Worm (Caenorhabditis elegans) whole organism, L4 larva: ENCODE measurements around the gene C27A2.8.
A peak's percentile ranks its signal among the peaks of the same experiment; 100 is the strongest.

Experiments used
- aha-1 ChIP-seq: fragments of 150-350 bp; peaks from one replicate; lab custom pipeline; 2014; ENCODE audit warnings: missing biosample characterization, missing genetic modification characterization
- ceh-28 ChIP-seq: fragments of 150-350 bp; optimal IDR thresholded peaks from 2 replicates; lab custom pipeline; 2014; ENCODE audit warnings: missing biosample characterization, missing genetic modification reagents, missing genetic modification characterization
- duxl-1 ChIP-seq: sonication (generic microtip); optimal IDR thresholded peaks from 2 replicates; lab custom pipeline; 2016; ENCODE audit warnings: mild to moderate bottlenecking, missing genetic modification characterization, moderate library complexity, missing compliant biosample characterization; ENCODE audit not compliant: poor library complexity
- fos-1 ChIP-seq: fragments of 150-350 bp; optimal IDR thresholded peaks from 2 replicates; lab custom pipeline; 2014; ENCODE audit warnings: missing biosample characterization, missing genetic modification characterization
- mep-1 ChIP-seq: fragments of 150-350 bp; sonication (generic microtip); optimal IDR thresholded peaks from 3 replicates; lab custom pipeline; 2014; ENCODE audit warnings: missing biosample characterization, missing genetic modification characterization
- mxl-2 ChIP-seq: fragments of 200-800 bp; sonication (Bioruptor generic); conservative IDR thresholded peaks from 2 replicates; pipeline ENCODE4 v1.3.6; 2022; ENCODE audit warnings: missing genetic modification reagents, missing genetic modification characterization, missing compliant biosample characterization
- mxl-3 ChIP-seq: fragments of 200-800 bp; sonication (Bioruptor generic); optimal IDR thresholded peaks from 2 replicates; lab custom pipeline; 2018; ENCODE audit warnings: mild to moderate bottlenecking, missing genetic modification characterization, missing compliant biosample characterization
- nhr-28 ChIP-seq: fragments of 150-350 bp; optimal IDR thresholded peaks from 2 replicates; lab custom pipeline; 2014; ENCODE audit warnings: missing biosample characterization, missing genetic modification characterization
- nhr-76 ChIP-seq: fragments of 150-350 bp; optimal IDR thresholded peaks from 2 replicates; lab custom pipeline; 2014; ENCODE audit warnings: missing biosample characterization, missing genetic modification characterization
- rbr-2 ChIP-seq: sonication (generic microtip); optimal IDR thresholded peaks from 2 replicates; lab custom pipeline; 2016; ENCODE audit warnings: missing genotype, missing genetic modification characterization, missing compliant biosample characterization
- skn-1 ChIP-seq: fragments of 150-350 bp; optimal IDR thresholded peaks from 2 replicates; lab custom pipeline; 2014; ENCODE audit warnings: missing biosample characterization, missing genetic modification characterization
- unc-39 ChIP-seq: sonication (generic microtip); optimal IDR thresholded peaks from 2 replicates; lab custom pipeline; 2017; ENCODE audit warnings: missing biosample characterization, missing genetic modification characterization
- unc-62 ChIP-seq, 3 experiments: fragments of 150-350 bp in 1 of 3; sonication (generic microtip); optimal IDR thresholded peaks in 2 of 3; peaks in 1 of 3; 1 replicate in 1 of 3; 2 replicates in 2 of 3; lab custom pipeline; 2014 to 2017; ENCODE audit warnings: missing biosample characterization in 3 of 3, missing genetic modification characterization in 3 of 3, missing genetic modification reagents in 3 of 3, missing genotype in 1 of 3

DNA sequence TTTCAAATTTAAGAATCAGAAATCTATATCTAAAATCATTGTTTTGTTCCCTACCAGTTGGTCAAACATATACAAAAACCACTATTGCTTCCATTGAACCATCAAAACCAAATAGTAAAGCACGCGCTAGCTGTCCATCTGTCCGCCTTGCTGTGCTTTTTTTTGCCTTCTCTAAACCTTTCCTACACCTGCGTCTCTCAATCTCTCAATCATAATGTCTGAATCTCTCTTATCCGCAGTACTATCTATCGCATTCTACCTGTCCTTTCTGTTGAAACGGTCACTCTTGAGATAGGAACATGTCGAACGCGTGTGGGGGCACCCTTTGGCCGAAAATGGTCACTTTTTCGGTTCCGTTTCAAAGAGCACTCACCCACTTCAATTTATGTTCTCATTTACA, 20.6 kb downstream of the C27A2.8 start:
- no peak for TF ChIP-seq fos-1 (tag; lab: Kevin White, UChicago)
- no peak for TF ChIP-seq nhr-76 (tag; lab: Kevin White, UChicago)
- TF ChIP-seq mxl-2 (GFP tag; lab: Robert Waterston, UW): no peak
- no peak for TF ChIP-seq rbr-2 (tag; lab: Kevin White, UChicago)
- TF ChIP-seq aha-1 (tag; lab: Kevin White, UChicago): peak; percentile 70
- peak; percentile 54 for TF ChIP-seq nhr-28 (tag; lab: Kevin White, UChicago)
- no peak for TF ChIP-seq duxl-1 (tag; lab: Kevin White, UChicago)
- no peak for TF ChIP-seq unc-62 (GFP tag; optimal IDR thresholded peaks at IDR 0.05 in 1 of 2; lab: Kevin White, UChicago)
- no peak for TF ChIP-seq unc-62 (tag; optimal IDR thresholded peaks at IDR 0.05; lab: Kevin White, UChicago)
- TF ChIP-seq ceh-28: no peak
- no peak for TF ChIP-seq unc-39 (tag; lab: Kevin White, UChicago)
- no peak for TF ChIP-seq skn-1 (tag; lab: Kevin White, UChicago)
- TF ChIP-seq mep-1 (tag; lab: Kevin White, UChicago): no peak
- TF ChIP-seq mxl-3: peak; percentile 90
